Worm (Caenorhabditis elegans) whole organism, young adult: ENCODE results near the gene R05F9.11.

Experiments
- B0019.2 ChIP-seq: fragments of 200-800 bp; sonication (Bioruptor generic); conservative IDR thresholded peaks from 2 replicates; pipeline ENCODE4 v1.3.6; 2022; ENCODE audit warnings: missing genetic modification reagents, missing genetic modification characterization, missing compliant biosample characterization
- C17E4.6 ChIP-seq: fragments of 200-800 bp; sonication (Bioruptor generic); IDR thresholded peaks from 2 replicates; pipeline ENCODE4 v1.3.6; 2022; ENCODE audit warnings: missing genetic modification reagents, missing genetic modification characterization, missing compliant biosample characterization
- F22D6.2 ChIP-seq: sonication (generic microtip); optimal IDR thresholded peaks from 2 replicates; lab custom pipeline; 2016; ENCODE audit warnings: mild to moderate bottlenecking, missing genetic modification characterization, missing compliant biosample characterization
- F23B12.7 ChIP-seq: sonication (generic microtip); optimal IDR thresholded peaks from 2 replicates; lab custom pipeline; 2017; ENCODE audit warnings: missing genetic modification characterization, mild to moderate bottlenecking, missing compliant biosample characterization, antibody characterized with exemption, moderate library complexity; ENCODE audit not compliant: insufficient read depth
- F39B2.1 ChIP-seq: fragments of 200-800 bp; sonication (Bioruptor generic); IDR thresholded peaks from 2 replicates; pipeline ENCODE4 v1.3.6; 2022; ENCODE audit warnings: missing genetic modification reagents, missing genetic modification characterization, missing compliant biosample characterization
- F52B5.7 ChIP-seq: sonication (generic microtip); optimal IDR thresholded peaks from 2 replicates; lab custom pipeline; 2016; ENCODE audit warnings: mild to moderate bottlenecking, missing genetic modification characterization, missing compliant biosample characterization
- Y53F4B.3 ChIP-seq: fragments of 200-800 bp; sonication (Bioruptor generic); IDR thresholded peaks from 2 replicates; pipeline ENCODE4 v1.3.6; 2022; ENCODE audit warnings: missing genetic modification reagents, missing genetic modification characterization, missing compliant biosample characterization
- Y53G8AR.9 ChIP-seq: fragments of 200-800 bp; sonication (Bioruptor generic); conservative IDR thresholded peaks from 2 replicates; pipeline ENCODE4 v1.3.6; 2022; ENCODE audit warnings: missing genetic modification reagents, missing genetic modification characterization, missing compliant biosample characterization
- Y79H2A.3 ChIP-seq: fragments of 200-800 bp; sonication (Bioruptor generic); conservative IDR thresholded peaks from 2 replicates; pipeline ENCODE4 v1.3.6; 2022; ENCODE audit warnings: missing genetic modification reagents, missing genetic modification characterization, missing compliant biosample characterization
- ZK185.1 ChIP-seq: sonication (generic microtip); optimal IDR thresholded peaks from 2 replicates; lab custom pipeline; 2016; ENCODE audit warnings: mild to moderate bottlenecking, missing genetic modification characterization, missing compliant biosample characterization; ENCODE audit not compliant: poor library complexity, severe bottlenecking
- aptf-3 ChIP-seq: fragments of 200-800 bp; sonication (Bioruptor generic); IDR thresholded peaks from 2 replicates; pipeline ENCODE4 v1.3.6; 2022; ENCODE audit warnings: missing genetic modification characterization, missing compliant biosample characterization
- athp-1 ChIP-seq: sonication (generic microtip); optimal IDR thresholded peaks from 2 replicates; lab custom pipeline; 2017; ENCODE audit warnings: mild to moderate bottlenecking, missing genetic modification characterization, missing compliant biosample characterization
- attf-6 ChIP-seq: fragments of 200-800 bp; sonication (Bioruptor generic); IDR thresholded peaks from 2 replicates; pipeline ENCODE4 v1.3.6; 2022; ENCODE audit warnings: missing genetic modification reagents, missing genetic modification characterization, missing compliant biosample characterization
- bed-2 ChIP-seq: fragments of 200-800 bp; sonication (Bioruptor generic); IDR thresholded peaks from 2 replicates; pipeline ENCODE4 v1.3.6; 2022; ENCODE audit warnings: missing genetic modification reagents, missing genetic modification characterization, missing compliant biosample characterization
- cebp-1 ChIP-seq, 2 experiments: fragments of 200-800 bp in 1 of 2; sonication (Bioruptor generic) in 1 of 2; sonication (generic microtip) in 1 of 2; IDR thresholded peaks in 1 of 2; optimal IDR thresholded peaks in 1 of 2; 2 replicates each; pipeline versions ENCODE4 v1.3.6 to Lab custom; 2017 to 2022; ENCODE audit warnings: missing compliant biosample characterization in 2 of 2, missing genetic modification characterization in 2 of 2, mild to moderate bottlenecking in 1 of 2, missing genetic modification reagents in 1 of 2, moderate library complexity in 1 of 2
- ceh-100 ChIP-seq: fragments of 200-800 bp; sonication (Bioruptor generic); IDR thresholded peaks from 2 replicates; pipeline ENCODE4 v1.3.6; 2022; ENCODE audit warnings: missing genetic modification reagents, missing genetic modification characterization, missing compliant biosample characterization
- ceh-40 ChIP-seq: fragments of 200-800 bp; sonication (Bioruptor generic); IDR thresholded peaks from 2 replicates; pipeline ENCODE4 v1.3.6; 2022; ENCODE audit warnings: missing genetic modification characterization, missing compliant biosample characterization
- ceh-79 ChIP-seq: sonication (generic microtip); optimal IDR thresholded peaks from 2 replicates; lab custom pipeline; 2017; ENCODE audit warnings: mild to moderate bottlenecking, missing genetic modification characterization, missing compliant biosample characterization
- chd-7 ChIP-seq: sonication (generic microtip); optimal IDR thresholded peaks from 2 replicates; lab custom pipeline; 2016; ENCODE audit warnings: mild to moderate bottlenecking, missing genetic modification characterization, moderate library complexity, missing compliant biosample characterization
- dpl-1 ChIP-seq: fragments of 150-350 bp; optimal IDR thresholded peaks from 2 replicates; lab custom pipeline; 2014; ENCODE audit warnings: missing biosample characterization, missing genetic modification reagents, missing genetic modification characterization
- hsf-1 ChIP-seq: fragments of 200-800 bp; sonication (Bioruptor generic); IDR thresholded peaks from 2 replicates; pipeline ENCODE4 v1.3.6; 2022; ENCODE audit warnings: missing genetic modification reagents, missing genetic modification characterization, missing compliant biosample characterization
- lag-1 ChIP-seq: fragments of 200-800 bp; sonication (Bioruptor generic); IDR thresholded peaks from 2 replicates; pipeline ENCODE4 v1.3.6; 2022; ENCODE audit warnings: missing genetic modification reagents, missing genetic modification characterization, missing compliant biosample characterization
- lin-40 ChIP-seq: sonication (generic microtip); optimal IDR thresholded peaks from 2 replicates; lab custom pipeline; 2016; ENCODE audit warnings: missing genetic modification characterization, mild to moderate bottlenecking, missing compliant biosample characterization, missing genotype, missing genetic modification reagents
- lin-54 ChIP-seq: fragments of 200-800 bp; sonication (Bioruptor generic); optimal IDR thresholded peaks from 2 replicates; lab custom pipeline; 2018; ENCODE audit warnings: mild to moderate bottlenecking, missing genetic modification characterization, missing compliant biosample characterization
- lsy-27 ChIP-seq: sonication (generic microtip); optimal IDR thresholded peaks from 2 replicates; lab custom pipeline; 2017; ENCODE audit warnings: missing genetic modification characterization, mild to moderate bottlenecking, missing compliant biosample characterization, antibody characterized with exemption, missing genotype, borderline replicate concordance; ENCODE audit not compliant: insufficient read depth
- madf-3 ChIP-seq: fragments of 200-800 bp; sonication (Bioruptor generic); IDR thresholded peaks from 2 replicates; pipeline ENCODE4 v1.3.6; 2022; ENCODE audit warnings: missing genetic modification reagents, missing genetic modification characterization, missing compliant biosample characterization
- mcd-1 ChIP-seq: fragments of 200-800 bp; sonication (Bioruptor generic); IDR thresholded peaks from 2 replicates; pipeline ENCODE4 v1.3.6; 2022; ENCODE audit warnings: missing genetic modification reagents, missing genetic modification characterization, missing compliant biosample characterization
- mel-28 ChIP-seq: sonication (generic microtip); optimal IDR thresholded peaks from 2 replicates; lab custom pipeline; 2016; ENCODE audit warnings: borderline replicate concordance, mild to moderate bottlenecking, missing genetic modification characterization, missing compliant biosample characterization
- mxl-1 ChIP-seq: sonication (generic microtip); optimal IDR thresholded peaks from 2 replicates; lab custom pipeline; 2016; ENCODE audit warnings: missing genetic modification characterization, missing compliant biosample characterization
- nfyb-1 ChIP-seq: fragments of 200-800 bp; sonication (Bioruptor generic); IDR thresholded peaks from 2 replicates; pipeline ENCODE4 v1.3.6; 2022; ENCODE audit warnings: missing genetic modification reagents, missing genetic modification characterization, missing compliant biosample characterization
- nhr-179 ChIP-seq: sonication (generic microtip); optimal IDR thresholded peaks from 2 replicates; lab custom pipeline; 2016; ENCODE audit warnings: mild to moderate bottlenecking, missing genetic modification characterization, missing compliant biosample characterization
- nhr-80 ChIP-seq: sonication (generic microtip); optimal IDR thresholded peaks from 2 replicates; lab custom pipeline; 2016; ENCODE audit warnings: missing genetic modification characterization, missing compliant biosample characterization
- nhr-90 ChIP-seq: sonication (generic microtip); optimal IDR thresholded peaks from 2 replicates; lab custom pipeline; 2016; ENCODE audit warnings: missing genotype, mild to moderate bottlenecking, missing genetic modification characterization, missing compliant biosample characterization
- pha-4 ChIP-seq: fragments of 150-350 bp; sonication (generic microtip); optimal IDR thresholded peaks from 2 replicates; lab custom pipeline; 2014; ENCODE audit warnings: missing biosample characterization, missing genetic modification reagents, missing genetic modification characterization
- rcor-1 ChIP-seq: fragments of 200-800 bp; sonication (Bioruptor generic); IDR thresholded peaks from 2 replicates; pipeline ENCODE4 v1.3.6; 2022; ENCODE audit warnings: missing genetic modification reagents, missing genetic modification characterization, missing compliant biosample characterization
- rec-8 ChIP-seq, 2 experiments: sonication (generic microtip); optimal IDR thresholded peaks; 2 replicates each; lab custom pipeline; 2016; ENCODE audit warnings: mild to moderate bottlenecking in 2 of 2, missing genetic modification characterization in 2 of 2, missing genetic modification reagents in 2 of 2, missing genotype in 2 of 2, missing biosample characterization in 1 of 2, missing compliant biosample characterization in 1 of 2, moderate library complexity in 1 of 2
- sdz-38 ChIP-seq: sonication (generic microtip); optimal IDR thresholded peaks from 2 replicates; lab custom pipeline; 2016; ENCODE audit warnings: missing genotype, missing genetic modification characterization, missing compliant biosample characterization
- snpc-4 ChIP-seq, 5 experiments: fragments of 150-350 bp in 1 of 5; sonication (generic microtip) in 4 of 5; optimal IDR thresholded peaks; 2 replicates each; lab custom pipeline; 2014 to 2018; ENCODE audit warnings: missing genetic modification characterization in 5 of 5, missing biosample characterization in 3 of 5, antibody characterized with exemption in 2 of 5, mild to moderate bottlenecking in 2 of 5, missing compliant biosample characterization in 2 of 5, missing genotype in 2 of 5, moderate library complexity in 2 of 5, missing genetic modification reagents in 1 of 5
- tlf-1 ChIP-seq: fragments of 200-800 bp; sonication (Bioruptor generic); optimal IDR thresholded peaks from 2 replicates; lab custom pipeline; 2018; ENCODE audit warnings: mild to moderate bottlenecking, missing genetic modification characterization, missing compliant biosample characterization
- unc-62 ChIP-seq: fragments of 150-350 bp; optimal IDR thresholded peaks from 2 replicates; lab custom pipeline; 2014; ENCODE audit warnings: missing biosample characterization, missing genetic modification reagents, missing genetic modification characterization
- zim-3 ChIP-seq: sonication (generic microtip); optimal IDR thresholded peaks from 2 replicates; lab custom pipeline; 2017; ENCODE audit warnings: mild to moderate bottlenecking, missing genetic modification characterization, moderate library complexity, missing compliant biosample characterization
- ztf-25 ChIP-seq: fragments of 200-800 bp; sonication (Bioruptor generic); IDR thresholded peaks from 2 replicates; pipeline ENCODE4 v1.3.6; 2022; ENCODE audit warnings: missing genetic modification reagents, missing genetic modification characterization, missing compliant biosample characterization
- ztf-26 ChIP-seq: sonication (generic microtip); optimal IDR thresholded peaks from 2 replicates; lab custom pipeline; 2017; ENCODE audit warnings: missing genetic modification characterization, missing compliant biosample characterization
- ztf-3 ChIP-seq: fragments of 200-800 bp; sonication (Bioruptor generic); optimal IDR thresholded peaks from 2 replicates; lab custom pipeline; 2018; ENCODE audit warnings: mild to moderate bottlenecking, missing genetic modification characterization, missing compliant biosample characterization

Gene R05F9.11

DNA sequence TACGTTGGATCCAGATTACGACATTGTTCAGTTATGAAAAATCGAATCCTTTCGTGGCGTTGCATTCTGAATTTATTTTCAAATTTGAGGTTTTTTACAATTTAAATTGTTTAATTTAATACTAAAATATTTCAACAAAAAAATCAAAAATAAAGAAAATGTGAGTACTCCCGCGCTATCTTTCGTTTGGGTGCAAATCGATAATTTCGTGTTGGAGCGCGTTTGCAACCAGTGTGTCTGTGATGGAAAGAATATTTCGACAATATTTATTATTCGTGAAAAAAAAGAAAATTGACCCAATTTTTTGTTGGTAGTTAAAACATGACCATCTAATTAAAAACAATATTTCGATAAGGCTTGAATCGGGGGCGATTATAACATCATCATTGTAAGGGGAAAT lies 12.0 kb downstream of the R05F9.11 start, which contains the start of gene R05F9.9 (continued):
- no peak for TF ChIP-seq cebp-1 (GFP tag; IDR thresholded peaks at IDR 0.05; lab: Robert Waterston, UW)
- TF ChIP-seq cebp-1 (tag; optimal IDR thresholded peaks at IDR 0.05; lab: Kevin White, UChicago): peak; percentile 57
- no peak for TF ChIP-seq C17E4.6 (GFP tag; lab: Robert Waterston, UW)
- TF ChIP-seq aptf-3 (GFP tag; lab: Robert Waterston, UW): no peak
- TF ChIP-seq F39B2.1 (GFP tag; lab: Robert Waterston, UW): 0 out of 2 replicates have a peak, but pooled peaks have one; percentile 15
- TF ChIP-seq F23B12.7 (tag; lab: Kevin White, UChicago): peak; percentile 55
- no peak for TF ChIP-seq rec-8 (tag; optimal IDR thresholded peaks at IDR 0.05; lab: Kevin White, UChicago)
- no peak for TF ChIP-seq pha-4 (tag; lab: Kevin White, UChicago)
- no peak for TF ChIP-seq F52B5.7 (tag; lab: Kevin White, UChicago)
- TF ChIP-seq lin-40: peak; percentile 8
- TF ChIP-seq mcd-1 (GFP tag; lab: Robert Waterston, UW): peak; percentile 52; the same call in 1 of the 2 replicates
- 0 out of 2 replicates have a peak, but pooled peaks have one; percentile 1 for TF ChIP-seq madf-3
- no peak for TF ChIP-seq ztf-25 (GFP tag; lab: Robert Waterston, UW)
- no peak for TF ChIP-seq attf-6 (GFP tag; lab: Robert Waterston, UW)
- TF ChIP-seq lag-1 (GFP tag; lab: Robert Waterston, UW): no peak
- no peak for TF ChIP-seq mel-28 (tag; lab: Kevin White, UChicago)
- no peak for TF ChIP-seq zim-3 (tag; lab: Kevin White, UChicago)
- peak; percentile 37 for TF ChIP-seq ZK185.1 (tag; lab: Kevin White, UChicago)
- TF ChIP-seq tlf-1 (GFP tag; lab: Kevin White, UChicago): peak; percentile 8
- TF ChIP-seq lin-54: peak; percentile 59
- TF ChIP-seq Y53G8AR.9 (GFP tag; lab: Robert Waterston, UW): peak; percentile 86
- TF ChIP-seq nhr-179 (tag; lab: Kevin White, UChicago): no peak
- peak; percentile 37 for TF ChIP-seq ztf-26 (tag; lab: Kevin White, UChicago)
- no peak for TF ChIP-seq dpl-1 (GFP tag; lab: Kevin White, UChicago)
- peak; percentile 10 for TF ChIP-seq nhr-90
- peak; percentile 66 for TF ChIP-seq hsf-1 (GFP tag; lab: Robert Waterston, UW)
- TF ChIP-seq ztf-3: no peak
- TF ChIP-seq athp-1: no peak
- no peak for TF ChIP-seq rcor-1 (GFP tag; lab: Robert Waterston, UW)
- peak; percentile 52 for TF ChIP-seq nfyb-1 (GFP tag; lab: Robert Waterston, UW)
- no peak for TF ChIP-seq ceh-40
- TF ChIP-seq sdz-38 (tag; lab: Kevin White, UChicago): no peak
- no peak for TF ChIP-seq snpc-4 (GFP tag; optimal IDR thresholded peaks at IDR 0.05; lab: Kevin White, UChicago)
- peak in 2 of 4 experiments; percentile 23 to 50 for TF ChIP-seq snpc-4 (tag; optimal IDR thresholded peaks at IDR 0.05; lab: Kevin White, UChicago)
- no peak for TF ChIP-seq Y53F4B.3 (GFP tag; lab: Robert Waterston, UW)
- peak; percentile 12 for TF ChIP-seq ceh-79 (tag; lab: Kevin White, UChicago)
- TF ChIP-seq unc-62 (GFP tag; lab: Kevin White, UChicago): no peak
- no peak for TF ChIP-seq F22D6.2 (tag; lab: Kevin White, UChicago)
- TF ChIP-seq ceh-100 (GFP tag; lab: Robert Waterston, UW): no peak
- no peak for TF ChIP-seq bed-2 (GFP tag; lab: Robert Waterston, UW)
- no peak for TF ChIP-seq chd-7 (tag; lab: Kevin White, UChicago)
- TF ChIP-seq Y79H2A.3: no peak
- peak; percentile 17 for TF ChIP-seq nhr-80 (tag; lab: Kevin White, UChicago)
- TF ChIP-seq B0019.2 (GFP tag; lab: Robert Waterston, UW): no peak
- no peak for TF ChIP-seq lsy-27 (tag; lab: Kevin White, UChicago)
- peak; percentile 27 for TF ChIP-seq mxl-1 (tag; lab: Kevin White, UChicago)
